Worm (Caenorhabditis elegans): Measurements from ENCODE around the gene Y48A5A.1.

Y48A5A.1 gene

DNA sequence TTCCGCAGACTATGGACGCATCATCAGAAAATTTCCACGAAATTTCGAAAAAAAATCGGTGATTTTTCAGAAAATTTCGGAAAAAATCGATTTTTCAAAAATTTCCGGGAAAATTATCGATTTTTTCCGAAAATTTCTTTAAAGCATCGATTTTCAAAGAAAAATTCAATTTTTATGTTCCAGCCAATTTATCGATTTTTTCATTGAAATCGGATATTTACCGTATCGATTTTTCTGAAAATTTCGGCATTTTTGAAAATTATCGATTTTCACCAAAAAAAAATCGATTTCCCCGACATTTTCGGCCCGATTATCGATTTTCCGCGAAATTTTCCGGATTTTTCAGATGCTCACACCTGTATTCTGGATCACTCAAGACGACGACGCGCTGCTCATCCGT lies at the start of gene Y48A5A.1:
Gene Y48A5A.1, plus strand, starts transcription at position 347 of the 400 bp plus-strand sequence.
- TF ChIP-seq unc-39 (tag; optimal IDR thresholded peaks at IDR 0.05) (no peak), aly-2 (tag; optimal IDR thresholded peaks at IDR 0.05) (no peak), ceh-28 (tag; optimal IDR thresholded peaks at IDR 0.05) (peak; percentile 93), nhr-25 (tag; optimal IDR thresholded peaks at IDR 0.05) (no peak)

- TF ChIP-seq hmg-11 (tag; optimal IDR thresholded peaks at IDR 0.05): no peak
- TF ChIP-seq snpc-4 (tag; optimal IDR thresholded peaks at IDR 0.05): no peak
- TF ChIP-seq ztf-4 (tag; optimal IDR thresholded peaks at IDR 0.05): no peak
- no peak for TF ChIP-seq nhr-76 (tag; optimal IDR thresholded peaks at IDR 0.05)
- no peak for TF ChIP-seq nhr-237 (tag; optimal IDR thresholded peaks at IDR 0.05)
- no peak for TF ChIP-seq R02D3.7 (tag; optimal IDR thresholded peaks at IDR 0.05)
- no peak for TF ChIP-seq mdl-1 (tag; optimal IDR thresholded peaks at IDR 0.05)
- TF ChIP-seq sea-2 (GFP tag; optimal IDR thresholded peaks at IDR 0.05): no peak
Measured at ce11 chrIV:1915549-1915948, 49.7 kb upstream of the Y48A5A.1 start.

DNA sequence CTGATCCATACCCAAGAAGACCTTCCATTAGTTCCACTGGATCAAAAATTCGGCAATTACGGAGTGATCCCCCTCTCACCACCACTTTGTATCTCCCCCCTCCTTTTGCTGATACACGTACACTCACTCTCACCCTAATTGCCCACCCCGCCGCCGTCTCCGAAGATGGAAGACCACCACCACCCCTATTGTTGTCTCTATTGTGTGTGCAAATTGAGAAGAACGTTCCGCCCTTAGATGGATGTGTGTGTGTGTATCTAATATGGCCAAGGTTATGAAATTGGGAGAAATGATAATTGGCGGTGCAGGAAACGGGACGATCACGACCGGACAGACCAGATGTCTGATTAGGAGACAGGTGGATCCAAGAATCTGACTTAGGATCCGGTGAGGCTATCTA lies 49.0 kb upstream of the Y48A5A.1 start:
- no peak for TF ChIP-seq tbx-2 (tag; optimal IDR thresholded peaks at IDR 0.05)
- TF ChIP-seq jun-1 (tag; optimal IDR thresholded peaks at IDR 0.05): no peak
- no peak for TF ChIP-seq nhr-67 (tag; optimal IDR thresholded peaks at IDR 0.05)
- no peak for TF ChIP-seq aly-2 (tag; optimal IDR thresholded peaks at IDR 0.05)
- no peak for TF ChIP-seq unc-62 (GFP tag; optimal IDR thresholded peaks at IDR 0.05)
- TF ChIP-seq nhr-28 (tag; optimal IDR thresholded peaks at IDR 0.05): no peak
- no peak for TF ChIP-seq fkh-2 (tag; optimal IDR thresholded peaks at IDR 0.05)
- no peak for TF ChIP-seq nhr-237 (tag; optimal IDR thresholded peaks at IDR 0.05)
- TF ChIP-seq elt-2 (tag; optimal IDR thresholded peaks at IDR 0.05): no peak
- TF ChIP-seq nhr-76 (tag; optimal IDR thresholded peaks at IDR 0.05): no peak

DNA sequence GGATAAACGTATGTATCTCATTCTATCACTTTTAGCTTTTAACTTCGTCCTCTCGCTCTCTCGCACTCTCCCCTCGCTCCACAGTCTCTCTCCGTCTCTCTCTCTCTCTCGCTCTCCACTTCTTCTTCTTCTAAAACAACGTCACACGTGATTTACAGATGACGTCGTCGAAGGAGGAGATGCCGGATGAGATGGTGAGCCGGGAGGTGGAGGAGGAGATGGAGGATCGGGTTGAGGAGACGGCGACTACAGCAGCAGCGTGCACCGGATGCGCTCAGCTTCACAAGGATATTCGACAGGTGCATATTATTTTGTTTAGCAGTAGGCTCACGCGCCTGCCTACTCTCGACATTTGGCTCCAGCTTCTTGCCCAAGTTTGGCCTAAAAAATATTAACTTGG lies 47.5 kb upstream of the Y48A5A.1 start, which contains the start of gene elt-6:
Gene elt-6, plus strand, starts transcription at position 159 of the 400 bp plus-strand sequence.
- TF ChIP-seq tbx-2 (tag; optimal IDR thresholded peaks at IDR 0.05) (no peak), fkh-10 (GFP tag; optimal IDR thresholded peaks at IDR 0.05) (no peak), sea-2 (GFP tag; optimal IDR thresholded peaks at IDR 0.05) (no peak), jun-1 (tag; optimal IDR thresholded peaks at IDR 0.05) (no peak), nhr-67 (tag; optimal IDR thresholded peaks at IDR 0.05) (no peak), lsy-12 (tag; optimal IDR thresholded peaks at IDR 0.05) (no peak), eor-1 (tag; optimal IDR thresholded peaks at IDR 0.05) (no peak), zag-1 (tag; optimal IDR thresholded peaks at IDR 0.05) (no peak), nhr-23 (tag; optimal IDR thresholded peaks at IDR 0.05) (no peak), ZK546.5 (tag; optimal IDR thresholded peaks at IDR 0.05) (no peak), nhr-12 (tag; optimal IDR thresholded peaks at IDR 0.05) (no peak), nhr-28 (tag; optimal IDR thresholded peaks at IDR 0.05) (no peak), ceh-9 (tag; optimal IDR thresholded peaks at IDR 0.05) (no peak), elt-2 (tag; optimal IDR thresholded peaks at IDR 0.05) (no peak)

ce11 chrIV:1920513-1920912 lies 44.8 kb upstream of the Y48A5A.1 start:
- TF ChIP-seq unc-39 (tag; optimal IDR thresholded peaks at IDR 0.05): no peak
- TF ChIP-seq ceh-28 (tag; optimal IDR thresholded peaks at IDR 0.05): no peak
- no peak for TF ChIP-seq ZK546.5 (tag; optimal IDR thresholded peaks at IDR 0.05)
- TF ChIP-seq unc-62 (GFP tag; optimal IDR thresholded peaks at IDR 0.05): no peak
- no peak for TF ChIP-seq nhr-77 (tag; optimal IDR thresholded peaks at IDR 0.05)
- TF ChIP-seq zag-1 (tag; optimal IDR thresholded peaks at IDR 0.05): no peak
- TF ChIP-seq egl-5 (tag; optimal IDR thresholded peaks at IDR 0.05): no peak
- TF ChIP-seq nhr-28 (tag; optimal IDR thresholded peaks at IDR 0.05): no peak
- TF ChIP-seq ceh-9 (tag; optimal IDR thresholded peaks at IDR 0.05): no peak
- no peak for TF ChIP-seq nhr-12 (tag; optimal IDR thresholded peaks at IDR 0.05)
- no peak for TF ChIP-seq aly-2 (tag; optimal IDR thresholded peaks at IDR 0.05)
- TF ChIP-seq ceh-82 (tag; optimal IDR thresholded peaks at IDR 0.05): no peak
- no peak for TF ChIP-seq nhr-76 (tag; optimal IDR thresholded peaks at IDR 0.05)
- TF ChIP-seq egl-27 (tag; optimal IDR thresholded peaks at IDR 0.05): no peak
- TF ChIP-seq nhr-11 (tag; optimal IDR thresholded peaks at IDR 0.05): no peak
- TF ChIP-seq tbx-2 (tag; optimal IDR thresholded peaks at IDR 0.05): no peak
- TF ChIP-seq lsy-12 (tag; optimal IDR thresholded peaks at IDR 0.05): no peak

ce11 chrIV:1923722-1924121 lies 41.6 kb upstream of the Y48A5A.1 start, which contains the start of gene denn-4:
TSS of gene denn-4 (plus strand) at chrIV:1924001.
- TF ChIP-seq nfya-1 (tag; optimal IDR thresholded peaks at IDR 0.05; ENCODE audit: insufficient read depth): peak; percentile 5
- no peak for TF ChIP-seq unc-39 (tag; optimal IDR thresholded peaks at IDR 0.05)
- TF ChIP-seq pha-4 (tag; optimal IDR thresholded peaks at IDR 0.05): peak; percentile 44
- no peak for TF ChIP-seq nhr-25 (tag; optimal IDR thresholded peaks at IDR 0.05)
- no peak for TF ChIP-seq ceh-9 (tag; optimal IDR thresholded peaks at IDR 0.05)
- TF ChIP-seq ceh-16 (tag; optimal IDR thresholded peaks at IDR 0.05): no peak
- peak; percentile 68 for TF ChIP-seq lin-15B (tag; optimal IDR thresholded peaks at IDR 0.05)
- TF ChIP-seq nhr-11 (tag; optimal IDR thresholded peaks at IDR 0.05): no peak

All from whole organism, L3 larva.